Fruit fly (Drosophila melanogaster) whole organism, embryonic: ENCODE data around the gene CG15395.

ENCODE experiments used
- Aef1 ChIP-seq: fragments of 200-800 bp; sonication (Bioruptor generic); IDR thresholded peaks from 3 replicates; pipeline ENCODE4 v1.3.6; 2022; ENCODE audit warnings: missing biosample characterization, missing genetic modification characterization
- Atf-2 ChIP-seq: fragments of 200-800 bp; sonication (Bioruptor generic); optimal IDR thresholded peaks from 2 replicates; lab custom pipeline; 2016; ENCODE audit warnings: missing biosample characterization, missing genetic modification characterization
- Blimp-1 ChIP-seq: fragments of 200-800 bp; sonication (Bioruptor generic); optimal IDR thresholded peaks from 3 replicates; lab custom pipeline; 2018; ENCODE audit warnings: missing biosample characterization, missing genetic modification characterization, mild to moderate bottlenecking, moderate library complexity, missing genetic modification reagents
- CG10959 ChIP-seq: fragments of 200-800 bp; sonication (Bioruptor generic); IDR thresholded peaks from 2 replicates; pipeline ENCODE4 v1.3.6; 2022; ENCODE audit warnings: missing biosample characterization, missing genetic modification characterization
- CG11247 ChIP-seq: fragments of 200-800 bp; sonication (Bioruptor generic); IDR thresholded peaks from 2 replicates; pipeline ENCODE4 v1.3.6; 2022; ENCODE audit warnings: missing biosample characterization, missing genetic modification characterization
- CG11504 ChIP-seq: fragments of 200-800 bp; sonication (Bioruptor generic); optimal IDR thresholded peaks from 3 replicates; lab custom pipeline; 2019; ENCODE audit warnings: missing biosample characterization, mild to moderate bottlenecking, missing genetic modification characterization, moderate library complexity
- CG12219 ChIP-seq: fragments of 200-800 bp; sonication (Bioruptor generic); optimal IDR thresholded peaks from 3 replicates; lab custom pipeline; 2018; ENCODE audit warnings: missing biosample characterization, mild to moderate bottlenecking, missing genetic modification characterization
- CG14667 ChIP-seq: fragments of 200-800 bp; sonication (Bioruptor generic); IDR thresholded peaks from 2 replicates; pipeline ENCODE4 v1.3.6; 2022; ENCODE audit warnings: missing biosample characterization, missing genetic modification characterization
- CG15514 ChIP-seq: fragments of 200-800 bp; sonication (Bioruptor generic); optimal IDR thresholded peaks from 3 replicates; lab custom pipeline; 2017; ENCODE audit warnings: missing biosample characterization, missing genetic modification characterization, mild to moderate bottlenecking, moderate library complexity, missing genetic modification reagents
- CG1602 ChIP-seq: fragments of 200-800 bp; sonication (Bioruptor generic); optimal IDR thresholded peaks from 3 replicates; lab custom pipeline; 2016; ENCODE audit warnings: missing biosample characterization, missing genetic modification characterization
- CG1603 ChIP-seq: fragments of 200-800 bp; sonication (Bioruptor generic); optimal IDR thresholded peaks from 2 replicates; lab custom pipeline; 2019; ENCODE audit warnings: missing biosample characterization, mild to moderate bottlenecking, missing genetic modification characterization, moderate library complexity
- CG17359 ChIP-seq: fragments of 200-800 bp; sonication (Bioruptor generic); optimal IDR thresholded peaks from 3 replicates; lab custom pipeline; 2018; ENCODE audit warnings: missing biosample characterization, mild to moderate bottlenecking, missing genetic modification characterization, moderate library complexity
- CG17802 ChIP-seq: fragments of 200-800 bp; sonication (Bioruptor generic); optimal IDR thresholded peaks from 2 replicates; lab custom pipeline; 2018; ENCODE audit warnings: missing biosample characterization, mild to moderate bottlenecking, missing genetic modification characterization, moderate library complexity
- CG1832 ChIP-seq: fragments of 200-800 bp; sonication (Bioruptor generic); optimal IDR thresholded peaks from 2 replicates; lab custom pipeline; 2017; ENCODE audit warnings: missing biosample characterization, mild to moderate bottlenecking, missing genetic modification characterization, inconsistent platforms
- CG4328 ChIP-seq: fragments of 200-800 bp; sonication (Bioruptor generic); optimal IDR thresholded peaks from 3 replicates; lab custom pipeline; 2017; ENCODE audit warnings: missing biosample characterization, missing genetic modification reagents, missing genetic modification characterization
- CG4707 ChIP-seq: fragments of 200-800 bp; sonication (Bioruptor generic); optimal IDR thresholded peaks from 2 replicates; lab custom pipeline; 2018; ENCODE audit warnings: missing biosample characterization, mild to moderate bottlenecking, missing genetic modification characterization, moderate library complexity
- CG4820 ChIP-seq: fragments of 200-800 bp; sonication (Bioruptor generic); optimal IDR thresholded peaks from 3 replicates; lab custom pipeline; 2016; ENCODE audit warnings: missing biosample characterization, missing genetic modification characterization
- CG6175 ChIP-seq: fragments of 200-800 bp; sonication (Bioruptor generic); IDR thresholded peaks from 3 replicates; pipeline ENCODE4 v1.3.6; 2022; ENCODE audit warnings: missing biosample characterization, missing genetic modification characterization
- CG7745 ChIP-seq: fragments of 200-800 bp; sonication (Bioruptor generic); optimal IDR thresholded peaks from 2 replicates; lab custom pipeline; 2018; ENCODE audit warnings: missing biosample characterization, mild to moderate bottlenecking, missing genetic modification characterization, moderate library complexity
- CG8089 ChIP-seq: fragments of 200-800 bp; sonication (Bioruptor generic); optimal IDR thresholded peaks from 3 replicates; lab custom pipeline; 2016; ENCODE audit warnings: missing biosample characterization, missing genetic modification characterization
- Camta ChIP-seq: fragments of 200-800 bp; sonication (Bioruptor generic); optimal IDR thresholded peaks from 2 replicates; lab custom pipeline; 2016; ENCODE audit warnings: missing biosample characterization, missing genetic modification characterization
- Dad ChIP-seq: fragments of 200-800 bp; sonication (Bioruptor generic); optimal IDR thresholded peaks from 3 replicates; lab custom pipeline; 2016; ENCODE audit warnings: missing biosample characterization, missing genetic modification characterization
- Doc3 ChIP-seq: fragments of 200-800 bp; sonication (Bioruptor generic); IDR thresholded peaks from 3 replicates; pipeline ENCODE4 v1.3.6; 2022; ENCODE audit warnings: missing biosample characterization, missing genetic modification characterization; ENCODE audit not compliant: partially characterized antibody
- MESR4 ChIP-seq: fragments of 200-800 bp; sonication (Bioruptor generic); optimal IDR thresholded peaks from 2 replicates; lab custom pipeline; 2018; ENCODE audit warnings: missing biosample characterization, mild to moderate bottlenecking, missing genetic modification characterization, moderate library complexity
- Mad ChIP-seq: fragments of 200-800 bp; sonication (Bioruptor generic); optimal IDR thresholded peaks from 2 replicates; lab custom pipeline; 2016; ENCODE audit warnings: missing biosample characterization, missing genetic modification characterization
- Sin3A ChIP-seq: fragments of >200 bp; optimal IDR thresholded peaks from 2 replicates; lab custom pipeline; 2018
- Sry-β ChIP-seq: fragments of 200-800 bp; sonication (Bioruptor generic); optimal IDR thresholded peaks from 2 replicates; lab custom pipeline; 2018; ENCODE audit warnings: missing biosample characterization, mild to moderate bottlenecking, missing genetic modification characterization, moderate library complexity
- abd-A ChIP-seq: fragments of 200-800 bp; sonication (Bioruptor generic); optimal IDR thresholded peaks from 3 replicates; lab custom pipeline; 2019; ENCODE audit warnings: missing biosample characterization, mild to moderate bottlenecking, missing genetic modification characterization, moderate library complexity
- ap ChIP-seq: fragments of 200-800 bp; sonication (Bioruptor generic); IDR thresholded peaks from 2 replicates; pipeline ENCODE4 v1.3.6; 2022; ENCODE audit warnings: missing biosample characterization, missing genetic modification characterization
- bowl ChIP-seq: fragments of 200-800 bp; sonication (Bioruptor generic); IDR thresholded peaks from 2 replicates; pipeline ENCODE4 v1.3.6; 2022; ENCODE audit warnings: missing biosample characterization, missing genetic modification characterization
- caup ChIP-seq: fragments of 200-800 bp; sonication (Bioruptor generic); optimal IDR thresholded peaks from 3 replicates; lab custom pipeline; 2017; ENCODE audit warnings: missing biosample characterization, mild to moderate bottlenecking, missing genetic modification characterization, moderate library complexity; ENCODE audit not compliant: severe bottlenecking
- chm ChIP-seq: fragments of 200-800 bp; sonication (Bioruptor generic); IDR thresholded peaks from 2 replicates; pipeline ENCODE4 v1.3.6; 2022; ENCODE audit warnings: missing biosample characterization, missing genetic modification characterization
- ci ChIP-seq: fragments of 200-800 bp; sonication (Bioruptor generic); IDR thresholded peaks from 3 replicates; pipeline ENCODE4 v1.3.6; 2022; ENCODE audit warnings: missing biosample characterization, missing genetic modification characterization
- crc ChIP-seq: fragments of 200-800 bp; sonication (Bioruptor generic); optimal IDR thresholded peaks from 2 replicates; lab custom pipeline; 2016; ENCODE audit warnings: missing biosample characterization, missing genetic modification characterization
- disco-r ChIP-seq: fragments of 200-800 bp; sonication (Bioruptor generic); optimal IDR thresholded peaks from 2 replicates; lab custom pipeline; 2016; ENCODE audit warnings: missing biosample characterization, missing genetic modification characterization
- ewg ChIP-seq: fragments of 200-800 bp; sonication (Bioruptor generic); optimal IDR thresholded peaks from 3 replicates; lab custom pipeline; 2017; ENCODE audit warnings: mild to moderate bottlenecking, missing biosample characterization, missing genetic modification reagents, missing genetic modification characterization
- gem ChIP-seq: fragments of 200-800 bp; sonication (Bioruptor generic); optimal IDR thresholded peaks from 2 replicates; lab custom pipeline; 2019; ENCODE audit warnings: missing biosample characterization, mild to moderate bottlenecking, missing genetic modification characterization, moderate library complexity
- gsb-n ChIP-seq: fragments of 200-800 bp; sonication (Bioruptor generic); optimal IDR thresholded peaks from 3 replicates; lab custom pipeline; 2018; ENCODE audit warnings: missing biosample characterization, mild to moderate bottlenecking, missing genetic modification characterization
- hbn ChIP-seq: fragments of 200-800 bp; sonication (Bioruptor generic); IDR thresholded peaks from 2 replicates; pipeline ENCODE4 v1.3.6; 2022; ENCODE audit warnings: missing biosample characterization, missing genetic modification characterization; ENCODE audit not compliant: partially characterized antibody
- odd ChIP-seq: fragments of 200-800 bp; sonication (Bioruptor generic); optimal IDR thresholded peaks from 2 replicates; lab custom pipeline; 2017; ENCODE audit warnings: missing biosample characterization, mild to moderate bottlenecking, missing genetic modification characterization
- pan ChIP-seq, 4 experiments: fragments of >200 bp in 3 of 4; fragments of 200-800 bp in 1 of 4; sonication (Bioruptor generic) in 1 of 4; optimal IDR thresholded peaks in 3 of 4; IDR thresholded peaks in 1 of 4; 2 replicates each; pipeline versions ENCODE4 v1.3.6 to Lab custom; 2017 to 2022; ENCODE audit warnings: missing biosample characterization in 2 of 4, missing genetic modification characterization in 2 of 4, mixed read lengths in 1 of 4
- pita ChIP-seq: fragments of 200-800 bp; sonication (Bioruptor generic); optimal IDR thresholded peaks from 2 replicates; lab custom pipeline; 2017; ENCODE audit warnings: missing biosample characterization, mild to moderate bottlenecking, missing genetic modification characterization
- pros ChIP-seq: fragments of 200-800 bp; sonication (Bioruptor generic); optimal IDR thresholded peaks from 3 replicates; lab custom pipeline; 2019; ENCODE audit warnings: missing biosample characterization, mild to moderate bottlenecking, missing genetic modification characterization, moderate library complexity
- ranshi ChIP-seq: fragments of 200-800 bp; sonication (Bioruptor generic); IDR thresholded peaks from 2 replicates; pipeline ENCODE4 v1.3.6; 2022; ENCODE audit warnings: missing biosample characterization, missing genetic modification characterization
- schlank ChIP-seq: fragments of 200-800 bp; sonication (Bioruptor generic); optimal IDR thresholded peaks from 2 replicates; lab custom pipeline; 2018; ENCODE audit warnings: missing biosample characterization, mild to moderate bottlenecking, missing genetic modification characterization
- sd ChIP-seq: fragments of 200-800 bp; sonication (Bioruptor generic); optimal IDR thresholded peaks from 3 replicates; lab custom pipeline; 2018; ENCODE audit warnings: missing biosample characterization, mild to moderate bottlenecking, missing genetic modification characterization, moderate library complexity
- trh ChIP-seq: fragments of 200-800 bp; sonication (Bioruptor generic); optimal IDR thresholded peaks from 2 replicates; lab custom pipeline; 2016; ENCODE audit warnings: missing biosample characterization, missing genetic modification characterization
- unc-4 ChIP-seq: fragments of 200-800 bp; sonication (Bioruptor generic); IDR thresholded peaks from 2 replicates; pipeline ENCODE4 v1.3.6; 2022; ENCODE audit warnings: missing biosample characterization, missing genetic modification characterization; ENCODE audit not compliant: partially characterized antibody
- zen ChIP-seq: fragments of 200-800 bp; sonication (Bioruptor generic); optimal IDR thresholded peaks from 3 replicates; lab custom pipeline; 2018; ENCODE audit warnings: missing biosample characterization, mild to moderate bottlenecking, missing genetic modification characterization, moderate library complexity

Gene CG15395

dm6 chr2L:2579669-2580351 is 30.0 kb upstream of the CG15395 start, which contains the start of the genes ND-B17.2 and Arpc5 (continued):
- TF ChIP-seq ap (no peak), Camta (GFP tag; lab: Kevin White, UChicago) (no peak), abd-A (no peak), CG1602 (no peak), chm (no peak), Dad (GFP tag; lab: Kevin White, UChicago) (no peak), Atf-2 (GFP tag; lab: Kevin White, UChicago) (peak; percentile 8), CG6175 (no peak), sd (tag; lab: Kevin White, UChicago) (no peak), zen (peak; percentile 39), disco-r (GFP tag; lab: Kevin White, UChicago) (no peak), CG7745 (no peak), CG14667 (GFP tag; lab: Robert Waterston, UW) (no peak), Doc3 (no peak), MESR4 (GFP tag; lab: Kevin White, UChicago) (peak; percentile 29), CG1603 (tag; lab: Kevin White, UChicago) (peak; percentile 59), Sin3A (lab: Kevin White, UChicago) (peak; percentile 88), CG4820 (no peak), Aef1 (GFP tag; lab: Robert Waterston, UW) (no peak), CG12219 (GFP tag; lab: Kevin White, UChicago) (no peak), pan (optimal IDR thresholded peaks at IDR 0.05; lab: Kevin White, UChicago) (no peak), pan (GFP tag; optimal IDR thresholded peaks at IDR 0.05 in 1 of 2, IDR thresholded peaks at IDR 0.05 in 1 of 2) (no peak), hbn (GFP tag; lab: Robert Waterston, UW) (no peak), gem (tag; lab: Kevin White, UChicago) (no peak), CG17359 (tag; lab: Kevin White, UChicago) (no peak), odd (GFP tag; lab: Kevin White, UChicago) (no peak), Mad (peak; percentile 1), Blimp-1 (GFP tag; lab: Kevin White, UChicago) (no peak), ewg (no peak), CG15514 (GFP tag; lab: Kevin White, UChicago) (peak; percentile 30), unc-4 (no peak), pros (GFP tag; lab: Kevin White, UChicago) (no peak), bowl (GFP tag; lab: Robert Waterston, UW) (no peak), ci (GFP tag; lab: Robert Waterston, UW) (no peak), CG4707 (no peak), gsb-n (tag; lab: Kevin White, UChicago) (no peak), CG10959 (GFP tag; lab: Robert Waterston, UW) (no peak), crc (GFP tag; lab: Kevin White, UChicago) (no peak), CG4328 (GFP tag; lab: Kevin White, UChicago) (no peak), Sry-β (GFP tag; lab: Kevin White, UChicago) (no peak), CG17802 (tag; lab: Kevin White, UChicago) (no peak), CG11247 (GFP tag; lab: Robert Waterston, UW) (no peak), CG8089 (GFP tag; lab: Kevin White, UChicago) (no peak), pita (GFP tag; lab: Kevin White, UChicago) (no peak), caup (no peak), ranshi (GFP tag; lab: Robert Waterston, UW) (no peak), CG11504 (tag; lab: Kevin White, UChicago) (no peak), trh (GFP tag; lab: Kevin White, UChicago) (no peak), schlank (tag; lab: Kevin White, UChicago) (no peak), CG1832 (GFP tag; lab: Kevin White, UChicago) (no peak)
